Worm (Caenorhabditis elegans) whole organism, L4/young adult: ENCODE data around the gene nhr-15.

Experiments
- W03F9.2 ChIP-seq: fragments of 150-350 bp; optimal IDR thresholded peaks from 2 replicates; lab custom pipeline; 2014; ENCODE audit warnings: missing biosample characterization, missing genetic modification characterization
- dao-5 ChIP-seq: sonication (generic microtip); optimal IDR thresholded peaks from 2 replicates; lab custom pipeline; 2016; ENCODE audit warnings: missing genotype, missing genetic modification characterization, moderate library complexity, missing compliant biosample characterization
- him-1 ChIP-seq: sonication (generic microtip); optimal IDR thresholded peaks from 2 replicates; lab custom pipeline; 2016; ENCODE audit warnings: missing genotype, missing genetic modification reagents, missing genetic modification characterization, missing compliant biosample characterization

ce11 chrV:285298-285697 lies 27.2 kb upstream of the nhr-15 start:
- TF ChIP-seq W03F9.2 (tag; lab: Kevin White, UChicago) = no peak
- TF ChIP-seq him-1 (tag; lab: Kevin White, UChicago) = no peak
- no peak for TF ChIP-seq dao-5
